Worm (Caenorhabditis elegans): ENCODE results near the gene phf-15.

- TF ChIP-seq fos-1 (tag; optimal IDR thresholded peaks at IDR 0.05): no peak
- no peak for TF ChIP-seq F13H6.1 (tag; optimal IDR thresholded peaks at IDR 0.05)
- no peak for TF ChIP-seq lin-39 (tag; optimal IDR thresholded peaks at IDR 0.05)
- no peak for TF ChIP-seq nhr-12 (tag; optimal IDR thresholded peaks at IDR 0.05)
- no peak for TF ChIP-seq lsy-2 (tag; optimal IDR thresholded peaks at IDR 0.05)
- no peak for TF ChIP-seq nhr-77 (tag; optimal IDR thresholded peaks at IDR 0.05)
- TF ChIP-seq alr-1 (tag; optimal IDR thresholded peaks at IDR 0.05): no peak
- TF ChIP-seq ztf-11 (tag; optimal IDR thresholded peaks at IDR 0.05): no peak
- no peak for TF ChIP-seq aly-2 (tag; optimal IDR thresholded peaks at IDR 0.05)
- no peak for TF ChIP-seq elt-3 (tag; optimal IDR thresholded peaks at IDR 0.05)
- TF ChIP-seq crh-2 (tag; optimal IDR thresholded peaks at IDR 0.05): no peak
- TF ChIP-seq unc-55 (GFP tag; optimal IDR thresholded peaks at IDR 0.05): no peak
- no peak for TF ChIP-seq skn-1 (tag; optimal IDR thresholded peaks at IDR 0.05)
- TF ChIP-seq nhr-6 (tag; optimal IDR thresholded peaks at IDR 0.05): no peak
These were observed 37.4 kb downstream of the phf-15 start for ce11 chrIII:3360067-3360466.

Data from whole organism, L2 larva.